Worm (Caenorhabditis elegans): ENCODE results near the gene nhx-4.
"Not testable (repeated sequence)": the region's sequence is repeated elsewhere in the genome, so short reads cannot be mapped to it uniquely, and the experiment has no call there.

The nhx-4 gene

ce11 chrX:6913989-6914388, at the start of gene nhx-4:
Gene nhx-4 (plus strand): TSS chrX:6914289.
- TF ChIP-seq mml-1 (tag; optimal IDR thresholded peaks at IDR 0.05) (no peak), jun-1 (tag; optimal IDR thresholded peaks at IDR 0.05) (no peak), unc-62 (GFP tag; optimal IDR thresholded peaks at IDR 0.05) (no peak), fkh-10 (GFP tag; optimal IDR thresholded peaks at IDR 0.05) (no peak), tbx-2 (tag; optimal IDR thresholded peaks at IDR 0.05) (no peak), nhr-23 (tag; optimal IDR thresholded peaks at IDR 0.05) (no peak), lin-39 (tag; optimal IDR thresholded peaks at IDR 0.05) (no peak), lsy-12 (tag; optimal IDR thresholded peaks at IDR 0.05) (no peak), fos-1 (tag; optimal IDR thresholded peaks at IDR 0.05) (no peak), mdl-1 (tag; optimal IDR thresholded peaks at IDR 0.05) (no peak)

DNA sequence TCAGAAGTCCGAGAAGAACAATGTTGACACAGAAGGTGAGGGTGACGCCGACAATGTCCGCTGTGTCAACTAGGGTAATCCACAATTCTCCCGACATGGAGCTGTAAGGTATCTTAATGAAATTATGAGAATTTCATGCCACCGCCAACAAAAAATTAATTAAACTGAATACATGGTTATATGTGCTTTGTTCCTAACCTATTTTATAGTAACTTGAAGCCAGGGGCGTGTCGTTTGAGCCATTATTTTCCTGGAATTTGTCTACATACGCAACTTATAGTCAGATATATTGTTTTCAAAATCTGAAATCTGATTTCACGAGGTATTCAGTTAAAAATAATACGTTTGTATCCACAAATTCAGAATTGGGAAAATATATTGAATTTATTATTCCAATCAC, 48.2 kb upstream of the nhx-4 start, which contains the start of gene odr-10:
Gene odr-10, minus strand, starts transcription at position 101 of the 400 bp plus-strand sequence.
- no peak for TF ChIP-seq lsy-12 (tag; optimal IDR thresholded peaks at IDR 0.05)
- TF ChIP-seq jun-1 (tag; optimal IDR thresholded peaks at IDR 0.05): no peak
- no peak for TF ChIP-seq nhr-77 (tag; optimal IDR thresholded peaks at IDR 0.05)
- TF ChIP-seq ZK546.5 (tag; optimal IDR thresholded peaks at IDR 0.05): no peak
- TF ChIP-seq fkh-10 (GFP tag; optimal IDR thresholded peaks at IDR 0.05): no peak
- no peak for TF ChIP-seq fkh-2 (tag; optimal IDR thresholded peaks at IDR 0.05)
- no peak for TF ChIP-seq aly-2 (tag; optimal IDR thresholded peaks at IDR 0.05)
- TF ChIP-seq nhr-43 (tag; optimal IDR thresholded peaks at IDR 0.05; ENCODE audit: poor library complexity, severe bottlenecking): no peak
- no peak for TF ChIP-seq skn-1 (tag; optimal IDR thresholded peaks at IDR 0.05)
- no peak for TF ChIP-seq elt-1 (tag; optimal IDR thresholded peaks at IDR 0.05)
- TF ChIP-seq fos-1 (tag; optimal IDR thresholded peaks at IDR 0.05): no peak

DNA sequence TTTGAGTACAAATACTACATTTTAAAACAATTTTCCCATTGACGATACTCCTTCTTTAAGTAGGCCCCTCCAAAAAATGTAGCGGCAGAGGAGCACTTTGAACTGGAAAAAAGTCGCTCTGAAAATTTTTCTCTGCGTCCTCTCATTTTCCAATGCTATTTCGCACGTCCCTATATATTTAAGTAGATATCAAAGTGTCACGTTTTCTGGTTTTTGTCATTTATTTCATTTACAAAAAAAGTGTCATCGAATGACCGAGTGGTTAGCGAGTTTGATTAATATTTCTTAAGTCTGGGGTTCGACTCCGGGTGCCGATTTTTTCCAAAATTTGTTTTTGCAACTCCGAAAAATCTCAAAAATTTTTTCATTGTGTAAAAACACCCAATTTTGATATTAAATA, 47.2 kb upstream of the nhx-4 start:
- TF ChIP-seq fos-1 (tag; optimal IDR thresholded peaks at IDR 0.05) (no peak), egl-5 (tag; optimal IDR thresholded peaks at IDR 0.05) (no peak), nhr-76 (tag; optimal IDR thresholded peaks at IDR 0.05) (no peak), nhr-237 (tag; optimal IDR thresholded peaks at IDR 0.05) (no peak), nhr-12 (tag; optimal IDR thresholded peaks at IDR 0.05) (no peak), nhr-43 (tag; optimal IDR thresholded peaks at IDR 0.05; ENCODE audit: poor library complexity, severe bottlenecking) (no peak)

DNA sequence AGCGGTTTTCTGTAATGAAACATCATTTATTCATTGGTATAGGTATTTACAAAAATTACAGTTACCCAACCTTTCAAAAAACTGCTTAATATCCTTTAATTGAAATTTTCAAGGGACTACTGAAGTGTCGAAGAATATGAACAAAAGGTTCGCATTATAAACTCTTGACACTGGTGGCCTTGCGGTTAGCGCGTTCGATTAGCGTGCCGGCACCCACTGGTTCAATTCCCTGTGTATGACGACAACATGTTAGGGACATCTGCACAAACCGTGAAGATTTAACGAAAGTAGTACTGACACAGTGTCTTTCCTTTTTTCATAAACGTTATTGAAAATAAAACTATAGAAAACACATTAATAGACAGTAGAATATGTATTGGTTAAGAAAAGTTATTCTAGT, 46.4 kb upstream of the nhx-4 start:
- TF ChIP-seq ztf-4 (tag; optimal IDR thresholded peaks at IDR 0.05) (peak; percentile 9), tbx-2 (tag; optimal IDR thresholded peaks at IDR 0.05) (peak; percentile 63), lsy-12 (tag; optimal IDR thresholded peaks at IDR 0.05) (peak; percentile 66), nhr-43 (tag; optimal IDR thresholded peaks at IDR 0.05; ENCODE audit: poor library complexity, severe bottlenecking) (peak; percentile 79), elt-1 (tag; optimal IDR thresholded peaks at IDR 0.05) (no peak), snpc-4 (tag; optimal IDR thresholded peaks at IDR 0.05) (no peak), skn-1 (tag; optimal IDR thresholded peaks at IDR 0.05) (no peak), nhr-23 (tag; optimal IDR thresholded peaks at IDR 0.05) (peak; percentile 17), lin-39 (tag; optimal IDR thresholded peaks at IDR 0.05) (peak; percentile 48), elt-2 (tag; optimal IDR thresholded peaks at IDR 0.05) (peak; percentile 52), nhr-25 (tag; optimal IDR thresholded peaks at IDR 0.05) (peak; percentile 59), pqm-1 (tag; optimal IDR thresholded peaks at IDR 0.05) (peak; percentile 52), hmg-11 (tag; optimal IDR thresholded peaks at IDR 0.05) (peak; percentile 58)

DNA sequence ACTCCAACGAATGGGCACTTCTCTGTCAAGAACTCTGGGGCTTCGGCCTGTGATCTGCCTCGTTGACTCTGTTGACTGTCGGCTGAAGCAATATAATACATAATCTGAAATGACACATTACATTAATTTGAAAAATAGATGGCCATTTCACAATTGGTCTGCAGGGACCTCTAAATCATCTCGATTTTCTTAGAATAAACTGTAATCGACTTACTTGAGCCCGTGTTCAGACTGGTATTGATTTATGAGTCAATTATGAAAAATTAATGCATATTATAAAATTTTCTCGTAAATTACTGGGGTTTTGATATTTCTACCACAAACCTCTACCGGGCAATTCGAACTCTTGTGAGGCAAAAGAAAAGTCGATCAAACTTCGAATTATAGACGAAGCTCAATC, 45.4 kb upstream of the nhx-4 start, which contains the start of gene C53B7.6:
Gene C53B7.6, minus strand, starts transcription at position 101 of the 400 bp plus-strand sequence.
- TF ChIP-seq ztf-11 (tag; optimal IDR thresholded peaks at IDR 0.05); nfya-1 (tag; optimal IDR thresholded peaks at IDR 0.05; ENCODE audit: insufficient read depth); unc-62 (GFP tag; optimal IDR thresholded peaks at IDR 0.05): not testable (repeated sequence)

DNA sequence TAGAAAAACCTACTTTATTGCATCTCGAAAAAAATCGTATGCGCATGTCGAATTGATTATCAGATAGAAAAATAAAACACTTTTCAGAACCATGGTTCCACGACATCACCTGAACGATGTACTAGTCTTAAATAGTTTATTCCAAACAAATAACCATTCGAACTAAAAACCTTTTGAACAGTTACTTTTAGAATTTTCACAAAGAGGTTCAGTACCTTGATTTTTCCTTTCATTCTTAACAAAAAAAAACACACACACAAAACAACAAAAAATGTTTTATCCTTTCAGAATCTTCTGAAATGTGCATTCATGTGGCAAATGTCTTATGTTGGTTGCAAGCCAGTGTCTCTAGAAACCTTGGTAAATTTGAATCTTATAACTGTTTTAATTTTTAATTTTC, 39.4 kb upstream of the nhx-4 start, which contains the start of gene F41C6.4:
Gene F41C6.4, minus strand, starts transcription at position 101 of the 400 bp plus-strand sequence.
- TF ChIP-seq snpc-4 (tag; optimal IDR thresholded peaks at IDR 0.05) (no peak), unc-39 (tag; optimal IDR thresholded peaks at IDR 0.05) (no peak), ceh-82 (tag; optimal IDR thresholded peaks at IDR 0.05) (no peak), nhr-76 (tag; optimal IDR thresholded peaks at IDR 0.05) (no peak), eor-1 (tag; optimal IDR thresholded peaks at IDR 0.05) (no peak), fkh-2 (tag; optimal IDR thresholded peaks at IDR 0.05) (no peak), mdl-1 (tag; optimal IDR thresholded peaks at IDR 0.05) (no peak), nhr-12 (tag; optimal IDR thresholded peaks at IDR 0.05) (no peak), egl-27 (tag; optimal IDR thresholded peaks at IDR 0.05) (no peak)

Measured in whole organism, L3 larva.